Fruit fly (Drosophila melanogaster): Measurements from ENCODE around the gene CG31371.

CG31371 gene

DNA sequence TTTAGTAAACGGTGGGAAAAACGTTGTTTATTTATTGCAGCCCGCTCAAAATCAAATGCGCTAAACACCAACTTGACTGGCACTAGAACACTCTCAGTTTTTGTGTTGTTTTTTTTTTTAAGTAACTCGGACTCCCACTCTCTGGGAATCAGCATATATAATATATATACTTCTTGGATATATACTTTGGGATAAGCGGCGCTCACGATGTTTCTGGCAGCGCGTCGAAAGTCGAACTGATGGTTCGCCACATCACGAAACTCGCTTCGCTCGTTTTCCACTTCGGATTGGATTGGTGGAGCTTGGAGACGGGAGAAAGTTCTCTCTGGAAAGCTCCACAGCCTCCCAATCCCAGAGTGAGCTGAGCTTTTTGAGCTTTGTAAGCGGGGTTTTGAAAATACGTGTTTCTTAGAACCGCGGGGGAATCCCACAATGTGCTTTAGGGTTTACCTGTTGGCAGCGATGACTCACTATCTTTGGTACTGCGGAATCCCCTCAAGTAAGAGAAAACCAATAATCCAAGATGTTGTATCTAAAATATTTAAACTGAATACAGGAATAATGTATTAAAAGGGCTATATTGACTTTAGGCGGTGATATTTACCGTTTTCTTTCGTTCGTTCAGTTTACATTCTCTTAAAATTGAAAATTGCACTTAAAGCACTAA lies 23.6 kb upstream of the CG31371 start, which contains the start of gene jdp:
TSS of gene jdp (minus strand) at position 239 of the 667 bp plus-strand sequence.
- peak; percentile 0 for TF ChIP-seq Hnf4 (GFP tag; optimal IDR thresholded peaks at IDR 0.05)
- no peak for TF ChIP-seq usp (GFP tag; optimal IDR thresholded peaks at IDR 0.05)
- no peak for TF ChIP-seq h (GFP tag; optimal IDR thresholded peaks at IDR 0.05)
- TF ChIP-seq jim (GFP tag; optimal IDR thresholded peaks at IDR 0.05): peak; percentile 42
- no peak for TF ChIP-seq Abd-B (GFP tag; optimal IDR thresholded peaks at IDR 0.05)
- no peak for TF ChIP-seq tai (GFP tag; optimal IDR thresholded peaks at IDR 0.05)
- no peak for TF ChIP-seq dmrt93B (GFP tag; optimal IDR thresholded peaks at IDR 0.05)
- no peak for TF ChIP-seq GATAd (GFP tag; optimal IDR thresholded peaks at IDR 0.05)
- TF ChIP-seq CrebA (GFP tag; optimal IDR thresholded peaks at IDR 0.05; ENCODE audit: borderline replicate concordance): no peak
- TF ChIP-seq Hr78 (GFP tag; optimal IDR thresholded peaks at IDR 0.05): no peak
- peak; percentile 45 for TF ChIP-seq Rel (GFP tag; optimal IDR thresholded peaks at IDR 0.05)
- TF ChIP-seq Rel (tag; optimal IDR thresholded peaks at IDR 0.05): peak; percentile 99
- no peak for TF ChIP-seq rgr (GFP tag; optimal IDR thresholded peaks at IDR 0.05)
- no peak for TF ChIP-seq Sp1 (GFP tag; optimal IDR thresholded peaks at IDR 0.05)
- no peak for TF ChIP-seq HLH106 (tag; optimal IDR thresholded peaks at IDR 0.05)
- TF ChIP-seq dsf (GFP tag; optimal IDR thresholded peaks at IDR 0.05; ENCODE audit: borderline replicate concordance): no peak
- TF ChIP-seq CG32264 (GFP tag; optimal IDR thresholded peaks at IDR 0.05): no peak
- no peak for TF ChIP-seq ey (GFP tag; optimal IDR thresholded peaks at IDR 0.05)

DNA sequence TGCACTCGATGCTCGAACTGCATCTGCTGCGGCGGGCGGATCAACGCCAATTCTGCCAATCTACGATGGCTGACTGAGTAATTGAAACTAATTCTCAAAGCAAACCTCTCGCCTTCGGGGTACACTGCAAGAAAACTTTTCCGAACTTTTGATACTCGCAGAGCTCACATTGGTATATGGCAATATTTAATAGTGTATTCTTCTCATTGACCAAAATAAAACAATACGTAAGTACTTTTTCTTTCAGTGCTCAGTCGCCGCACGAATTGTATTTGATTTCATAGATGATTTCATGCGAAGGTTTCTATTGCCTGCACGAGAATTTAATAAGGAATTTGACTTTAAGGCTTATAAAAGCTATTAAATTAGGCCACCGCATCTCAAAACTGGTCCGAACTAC lies 22.3 kb upstream of the CG31371 start:
- TF ChIP-seq psq (GFP tag; optimal IDR thresholded peaks at IDR 0.05) (no peak), Abd-B (GFP tag; optimal IDR thresholded peaks at IDR 0.05) (no peak), Hr83 (GFP tag; optimal IDR thresholded peaks at IDR 0.05; ENCODE audit: poor library complexity, severe bottlenecking) (no peak), sv (GFP tag; optimal IDR thresholded peaks at IDR 0.05) (no peak), Dfd (GFP tag; optimal IDR thresholded peaks at IDR 0.05) (no peak), ey (GFP tag; optimal IDR thresholded peaks at IDR 0.05) (no peak), rgr (GFP tag; optimal IDR thresholded peaks at IDR 0.05) (no peak), Mio (GFP tag; optimal IDR thresholded peaks at IDR 0.05) (no peak), br (GFP tag; optimal IDR thresholded peaks at IDR 0.05) (no peak), Sp1 (GFP tag; optimal IDR thresholded peaks at IDR 0.05) (no peak), fru (GFP tag; optimal IDR thresholded peaks at IDR 0.05) (no peak)

DNA sequence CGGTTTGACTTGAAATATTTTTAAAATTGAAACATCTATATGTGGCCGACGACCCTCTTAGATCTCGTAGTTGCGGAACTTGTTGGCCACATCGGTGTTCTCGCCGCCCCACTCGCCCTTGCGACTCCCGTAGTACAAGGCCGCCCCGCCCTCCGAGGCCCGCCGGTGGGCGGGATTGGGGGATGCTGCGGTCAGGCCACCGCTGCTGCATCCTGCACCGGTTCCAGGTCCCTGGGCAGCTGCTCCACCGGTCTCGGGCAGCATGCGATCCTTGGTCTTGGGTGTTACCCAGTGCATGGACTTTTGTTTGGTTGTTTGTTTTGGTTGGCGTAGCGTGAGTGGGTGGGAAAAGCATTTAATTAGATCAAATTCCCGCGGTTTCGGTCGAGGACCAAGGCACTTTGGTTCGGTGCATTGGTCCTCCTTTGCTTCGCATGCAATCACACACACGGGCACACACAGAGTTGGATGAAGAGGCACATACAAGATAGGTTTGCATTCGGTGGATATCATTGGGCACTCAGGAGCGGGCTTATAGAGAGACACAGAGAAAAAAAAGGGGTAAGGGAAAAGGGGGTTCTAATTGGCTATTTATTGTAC lies 15.1 kb upstream of the CG31371 start:
- TF ChIP-seq Myc (optimal IDR thresholded peaks at IDR 0.05) (no peak), Dfd (GFP tag; optimal IDR thresholded peaks at IDR 0.05) (peak; percentile 100)

DNA sequence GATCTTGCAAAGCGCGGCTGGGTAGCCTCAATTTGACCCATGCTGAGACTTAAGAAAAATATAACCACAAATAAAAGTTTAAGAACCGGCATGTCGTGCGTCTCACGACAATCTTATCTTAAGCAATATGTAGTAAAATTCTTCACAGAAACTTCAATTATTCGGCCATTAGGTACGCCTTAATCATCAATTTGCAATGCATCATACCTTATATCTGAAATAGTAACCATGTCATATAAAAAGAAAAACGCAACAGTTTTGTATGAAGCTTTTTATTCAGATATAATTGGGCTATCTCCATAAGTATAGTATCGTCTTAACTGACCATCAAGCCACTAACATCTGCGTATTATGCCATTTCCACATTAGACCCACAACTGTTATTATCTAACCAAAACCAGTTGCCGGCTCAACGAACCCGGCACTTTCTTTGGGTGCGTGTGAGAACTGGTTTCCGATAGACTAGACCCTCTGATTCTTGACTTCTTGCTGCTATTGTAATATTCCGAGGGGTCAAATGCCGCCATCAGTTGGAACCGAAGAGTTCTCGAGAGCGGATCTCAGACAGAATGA lies 11.0 kb upstream of the CG31371 start, which contains the start of the genes CG31524 and CG9698:
TSS of gene CG31524 (minus strand) at position 101 of the 573 bp plus-strand sequence.
TSS of gene CG9698 (plus strand) at position 523 of the 573 bp plus-strand sequence.
- TF ChIP-seq Mio (GFP tag; optimal IDR thresholded peaks at IDR 0.05): no peak
- TF ChIP-seq br (GFP tag; optimal IDR thresholded peaks at IDR 0.05): no peak
- no peak for TF ChIP-seq lola (GFP tag; optimal IDR thresholded peaks at IDR 0.05)
- no peak for TF ChIP-seq CrebA (GFP tag; optimal IDR thresholded peaks at IDR 0.05; ENCODE audit: borderline replicate concordance)
- no peak for TF ChIP-seq psq (GFP tag; optimal IDR thresholded peaks at IDR 0.05)
- TF ChIP-seq foxo (GFP tag; optimal IDR thresholded peaks at IDR 0.05): no peak
- no peak for TF ChIP-seq GATAd (GFP tag; optimal IDR thresholded peaks at IDR 0.05)
- TF ChIP-seq Hr83 (GFP tag; optimal IDR thresholded peaks at IDR 0.05; ENCODE audit: poor library complexity, severe bottlenecking): no peak
- no peak for TF ChIP-seq h (GFP tag; optimal IDR thresholded peaks at IDR 0.05)
- no peak for TF ChIP-seq N (GFP tag; optimal IDR thresholded peaks at IDR 0.05)
- TF ChIP-seq Hr78 (GFP tag; optimal IDR thresholded peaks at IDR 0.05): no peak
- no peak for TF ChIP-seq rgr (GFP tag; optimal IDR thresholded peaks at IDR 0.05)
- no peak for TF ChIP-seq ey (GFP tag; optimal IDR thresholded peaks at IDR 0.05)
- no peak for TF ChIP-seq dl (GFP tag; optimal IDR thresholded peaks at IDR 0.05; ENCODE audit: insufficient read depth in 1 of 2, partially characterized antibody in 2 of 2)
- no peak for TF ChIP-seq dsf (GFP tag; optimal IDR thresholded peaks at IDR 0.05; ENCODE audit: borderline replicate concordance)
- no peak for TF ChIP-seq Hnf4 (GFP tag; optimal IDR thresholded peaks at IDR 0.05)
- TF ChIP-seq jim (GFP tag; optimal IDR thresholded peaks at IDR 0.05): no peak
- no peak for TF ChIP-seq OdsH (GFP tag; optimal IDR thresholded peaks at IDR 0.05)
- no peak for TF ChIP-seq Jra (GFP tag; optimal IDR thresholded peaks at IDR 0.05)
